Worm (Caenorhabditis elegans) whole organism, L4/young adult: ENCODE results near the gene nspe-7.
A peak's percentile ranks its signal among the peaks of the same experiment; 100 is the strongest.

Experiments used
- W03F9.2 ChIP-seq: fragments of 150-350 bp; optimal IDR thresholded peaks from 2 replicates; lab custom pipeline; 2014; ENCODE audit warnings: missing biosample characterization, missing genetic modification characterization
- dao-5 ChIP-seq: sonication (generic microtip); optimal IDR thresholded peaks from 2 replicates; lab custom pipeline; 2016; ENCODE audit warnings: missing genotype, missing genetic modification characterization, moderate library complexity, missing compliant biosample characterization
- him-1 ChIP-seq: sonication (generic microtip); optimal IDR thresholded peaks from 2 replicates; lab custom pipeline; 2016; ENCODE audit warnings: missing genotype, missing genetic modification reagents, missing genetic modification characterization, missing compliant biosample characterization

Gene nspe-7

DNA sequence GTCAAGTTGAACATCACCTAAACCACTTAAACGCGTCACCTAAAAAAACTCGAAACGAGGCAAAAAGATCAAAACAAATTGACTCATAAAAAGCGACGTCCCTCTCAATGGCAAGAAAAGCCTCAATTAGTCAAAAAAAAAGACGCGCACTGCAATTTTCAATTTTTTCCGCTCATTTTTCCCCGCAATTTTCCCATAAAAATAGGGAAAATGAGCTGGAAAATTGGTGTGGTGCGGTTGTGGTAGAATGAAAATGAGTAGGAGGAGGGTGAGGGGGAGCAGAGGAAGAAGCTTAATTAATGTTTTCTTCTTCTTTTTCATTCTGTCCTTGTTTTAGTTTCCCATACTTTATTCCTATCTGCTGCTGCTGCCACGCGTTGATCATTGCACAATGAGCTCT, 30.6 kb downstream of the nspe-7 start:
- no peak for TF ChIP-seq W03F9.2

DNA sequence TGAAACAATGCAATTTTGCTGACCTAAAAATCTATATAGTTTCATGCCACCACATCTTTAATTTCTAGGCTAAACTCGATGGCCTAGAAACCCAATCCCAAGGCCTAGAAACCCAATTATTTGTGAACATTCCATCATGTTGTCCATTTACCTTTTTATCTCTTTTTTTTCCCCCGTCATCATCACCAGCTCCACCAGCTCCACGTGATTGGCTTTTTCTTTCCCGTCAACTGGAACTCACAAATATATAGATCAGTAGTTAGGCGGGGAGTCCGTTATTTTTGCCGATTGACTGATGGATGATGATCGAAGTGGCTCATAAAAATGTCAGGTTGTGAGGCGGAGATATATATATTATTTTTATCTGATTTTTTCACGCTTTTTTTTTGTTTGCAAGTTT, 31.4 kb downstream of the nspe-7 start:
- TF ChIP-seq W03F9.2 (no peak), dao-5 (no peak), him-1 (tag; lab: Kevin White, UChicago) (no peak)

DNA sequence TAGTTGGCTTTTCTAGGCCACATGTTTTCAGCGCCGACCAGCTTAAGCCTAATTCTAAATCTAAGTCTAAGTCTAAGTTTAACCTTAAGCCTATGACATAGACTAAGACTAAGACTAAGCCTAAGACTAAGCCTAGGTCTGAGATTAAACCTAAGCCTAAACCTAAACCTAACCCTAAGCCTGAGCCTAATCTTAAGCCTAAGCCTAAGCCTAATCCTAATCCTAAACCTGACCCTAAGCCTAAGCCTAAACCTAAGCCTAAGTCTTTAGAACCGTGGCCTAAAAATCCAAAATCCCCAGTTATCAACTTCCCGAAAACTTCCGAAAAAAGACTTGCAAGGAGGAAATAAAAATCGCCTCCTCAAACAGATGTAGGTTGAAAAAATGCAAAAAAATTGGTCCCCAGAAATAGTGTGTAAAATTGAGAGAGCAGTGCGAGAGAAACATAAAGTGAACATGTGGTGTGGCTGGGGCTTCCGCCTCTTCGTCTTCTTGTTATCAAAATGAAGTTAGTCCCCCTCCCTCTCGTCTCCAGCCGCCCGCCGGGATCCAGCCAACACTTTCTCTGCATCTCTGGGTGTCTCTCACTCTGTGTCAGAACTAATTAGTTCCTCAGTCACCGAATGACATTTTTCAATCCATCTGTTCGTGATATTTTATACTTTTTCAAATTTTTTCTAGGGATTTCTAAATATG, 32.8 kb downstream of the nspe-7 start:
- TF ChIP-seq dao-5 (no peak), W03F9.2 (peak; percentile 18)

ce11 chrII:12661930-12662329, 34.9 kb downstream of the nspe-7 start:
- no peak for TF ChIP-seq W03F9.2
- TF ChIP-seq him-1 (tag; lab: Kevin White, UChicago) = no peak
- no peak for TF ChIP-seq dao-5

ce11 chrII:12665019-12665418, 38.0 kb downstream of the nspe-7 start:
- TF ChIP-seq dao-5 (no peak), him-1 (tag; lab: Kevin White, UChicago) (no peak), W03F9.2 (no peak)

DNA sequence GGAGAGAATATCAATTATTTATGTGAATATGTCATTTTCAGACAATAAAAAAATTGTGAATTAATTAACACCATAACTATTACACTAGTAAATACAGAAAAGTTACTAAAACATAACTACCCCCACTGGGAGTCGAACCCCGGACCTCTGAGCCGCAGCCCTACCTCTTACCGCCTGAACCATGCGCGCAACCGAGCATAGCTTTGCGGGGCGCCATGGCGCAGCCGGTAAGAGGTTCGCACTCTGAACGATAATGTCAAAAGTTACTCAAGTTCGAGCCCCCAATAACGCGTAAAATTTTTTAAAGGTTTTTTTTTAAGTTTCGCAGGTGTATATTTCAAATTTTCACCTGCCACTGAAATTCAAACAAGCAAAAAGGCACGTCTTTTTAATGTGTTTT, 39.1 kb downstream of the nspe-7 start:
- TF ChIP-seq W03F9.2 (no peak), dao-5 (no peak), him-1 (tag; lab: Kevin White, UChicago) (no peak)

DNA sequence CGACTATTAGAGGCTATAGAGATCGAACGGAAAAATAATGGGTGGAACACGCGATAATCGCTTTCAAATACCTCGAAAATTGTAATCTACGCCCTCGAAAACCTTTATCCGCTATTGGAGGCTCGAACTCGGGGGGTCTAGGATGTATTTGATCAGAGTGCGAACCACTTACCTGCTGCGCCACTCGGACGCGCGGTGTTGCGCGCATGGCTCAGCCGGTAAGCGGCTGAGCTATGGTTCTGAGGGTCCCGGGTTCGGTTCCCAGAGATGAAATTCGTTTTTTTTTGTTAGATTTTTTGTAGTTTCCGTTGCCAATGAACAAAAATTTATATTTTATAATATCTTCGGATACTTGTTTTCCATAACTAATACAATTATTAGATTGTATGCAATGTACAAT, 41.2 kb downstream of the nspe-7 start:
- TF ChIP-seq him-1 (tag; lab: Kevin White, UChicago) (no peak), W03F9.2 (no peak), dao-5 (no peak)

ce11 chrII:12668874-12669273, 41.9 kb downstream of the nspe-7 start:
- TF ChIP-seq dao-5 (no peak), him-1 (tag; lab: Kevin White, UChicago) (no peak), W03F9.2 (no peak)

ce11 chrII:12669342-12669741, 42.4 kb downstream of the nspe-7 start:
- TF ChIP-seq dao-5 (no peak), W03F9.2 (no peak), him-1 (tag; lab: Kevin White, UChicago) (no peak)

- no peak for TF ChIP-seq dao-5
- TF ChIP-seq him-1 (tag; lab: Kevin White, UChicago) = no peak
- TF ChIP-seq W03F9.2 = no peak
Observed at ce11 chrII:12669882-12670281, 42.9 kb downstream of the nspe-7 start.

DNA sequence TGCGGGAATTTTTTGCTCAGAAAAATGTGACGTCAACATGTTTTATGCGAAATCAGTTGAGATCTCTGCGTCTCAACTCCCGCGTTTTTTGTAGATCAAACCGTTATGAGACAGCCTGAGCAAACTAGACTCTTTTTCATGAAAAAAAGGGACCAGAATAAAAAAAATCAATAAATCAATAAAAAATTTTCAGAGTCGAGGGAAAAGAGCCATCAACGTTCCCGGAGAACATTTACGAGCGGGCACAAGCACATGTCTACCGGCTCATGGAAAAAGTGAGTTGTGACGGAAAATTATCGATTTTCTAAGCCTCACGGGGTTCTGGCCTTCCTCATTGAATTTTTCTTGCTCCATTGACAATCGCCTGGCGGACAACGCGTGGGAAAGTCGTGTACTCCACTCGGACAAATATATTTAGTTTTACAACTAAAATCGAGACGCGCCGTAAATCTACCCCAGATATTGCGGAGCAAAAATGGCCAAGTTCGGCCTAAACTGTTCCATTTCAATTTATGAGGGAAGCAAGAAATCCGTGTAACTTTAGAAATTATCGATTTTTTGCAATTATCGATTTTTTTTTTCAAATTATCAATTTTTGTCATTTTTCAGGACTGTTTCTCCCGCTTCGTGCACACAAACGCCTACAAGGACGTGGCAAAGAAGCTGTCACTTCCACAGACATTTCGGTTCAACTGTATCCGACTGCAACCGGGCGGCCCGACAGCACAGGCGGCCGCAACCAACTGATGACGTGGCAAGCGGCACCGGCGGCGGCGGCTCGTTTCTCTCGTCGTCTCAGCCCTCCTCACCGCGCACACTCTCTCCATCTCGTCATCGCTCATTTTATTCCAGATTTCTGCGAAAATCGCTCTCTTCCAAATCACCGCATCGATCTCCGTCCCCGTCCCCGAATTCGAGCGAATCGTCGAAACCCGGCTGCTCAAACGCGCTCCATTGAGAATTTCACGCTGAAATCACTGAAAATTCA, 44.2 kb downstream of the nspe-7 start:
- no peak for TF ChIP-seq dao-5
- TF ChIP-seq him-1 (tag; lab: Kevin White, UChicago) = no peak
- no peak for TF ChIP-seq W03F9.2

DNA sequence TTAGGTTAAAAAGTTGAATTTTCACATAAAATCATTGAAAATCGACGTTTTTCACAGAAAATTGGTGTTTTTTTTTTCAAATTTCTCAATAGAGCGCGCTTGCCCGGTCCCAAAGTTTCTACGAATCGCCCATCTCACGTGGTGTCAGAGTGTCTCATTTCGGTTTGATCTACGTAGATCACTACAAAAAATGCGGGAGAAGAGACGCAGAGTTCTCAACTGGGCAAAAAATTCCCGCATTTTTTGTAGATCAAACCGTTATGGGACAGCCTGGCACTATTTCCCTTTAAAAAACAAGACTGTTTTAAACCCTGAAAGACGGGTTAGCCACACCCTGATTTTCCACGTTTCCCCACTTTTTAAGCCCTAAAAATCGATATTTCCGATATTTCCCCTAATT, 44.9 kb downstream of the nspe-7 start:
- TF ChIP-seq dao-5 (no peak), W03F9.2 (no peak), him-1 (tag; lab: Kevin White, UChicago) (no peak)

DNA sequence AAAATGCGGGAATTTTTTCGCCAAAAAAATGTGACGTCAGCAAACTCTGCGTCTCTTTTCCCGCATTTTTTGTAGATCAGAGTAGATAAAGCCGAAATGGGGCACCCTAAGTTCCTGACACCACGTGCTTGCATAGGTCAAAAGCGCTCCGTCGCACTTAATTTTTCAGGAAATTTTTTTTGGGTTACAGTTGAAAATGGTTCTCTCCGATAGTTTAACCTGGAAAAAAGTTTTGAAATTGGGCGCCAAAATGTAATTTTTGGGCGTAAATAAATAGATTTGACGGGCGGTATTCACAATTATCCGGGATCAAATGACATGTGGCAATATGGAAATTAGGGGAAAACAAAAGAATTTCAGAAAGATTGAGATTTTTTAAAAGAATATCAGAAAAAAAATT, 45.5 kb downstream of the nspe-7 start:
- TF ChIP-seq W03F9.2 = no peak
- no peak for TF ChIP-seq him-1 (tag; lab: Kevin White, UChicago)
- TF ChIP-seq dao-5 = no peak

- no peak for TF ChIP-seq W03F9.2
- no peak for TF ChIP-seq dao-5
- no peak for TF ChIP-seq him-1 (tag; lab: Kevin White, UChicago)
Observed at ce11 chrII:12673311-12673710, 46.3 kb downstream of the nspe-7 start.
